Worm (Caenorhabditis elegans) whole organism, young adult: ENCODE results near the gene ceh-88.

ENCODE experiments used
- B0035.1 ChIP-seq: sonication (generic microtip); optimal IDR thresholded peaks from 2 replicates; lab custom pipeline; 2016; ENCODE audit warnings: missing genetic modification characterization, mild to moderate bottlenecking, missing compliant biosample characterization, missing genotype, missing genetic modification reagents
- B0336.3 ChIP-seq: fragments of 200-800 bp; sonication (Bioruptor generic); IDR thresholded peaks from 2 replicates; pipeline ENCODE4 v1.3.6; 2022; ENCODE audit warnings: missing genetic modification characterization, missing compliant biosample characterization
- F10E7.11 ChIP-seq: sonication (generic microtip); optimal IDR thresholded peaks from 2 replicates; lab custom pipeline; 2017; ENCODE audit warnings: mild to moderate bottlenecking, missing genetic modification characterization, moderate library complexity, missing compliant biosample characterization
- F23B12.7 ChIP-seq: sonication (generic microtip); optimal IDR thresholded peaks from 2 replicates; lab custom pipeline; 2017; ENCODE audit warnings: missing genetic modification characterization, mild to moderate bottlenecking, missing compliant biosample characterization, antibody characterized with exemption, moderate library complexity; ENCODE audit not compliant: insufficient read depth
- F33H1.4 ChIP-seq: fragments of 200-800 bp; sonication (Bioruptor generic); IDR thresholded peaks from 2 replicates; pipeline ENCODE4 v1.3.6; 2022; ENCODE audit warnings: missing genetic modification reagents, missing genetic modification characterization, missing compliant biosample characterization
- F52B5.7 ChIP-seq: sonication (generic microtip); optimal IDR thresholded peaks from 2 replicates; lab custom pipeline; 2016; ENCODE audit warnings: mild to moderate bottlenecking, missing genetic modification characterization, missing compliant biosample characterization
- F55B11.4 ChIP-seq: sonication (generic microtip); optimal IDR thresholded peaks from 2 replicates; lab custom pipeline; 2016; ENCODE audit warnings: missing compliant biosample characterization, missing genetic modification characterization, borderline replicate concordance; ENCODE audit not compliant: insufficient read depth
- F57A8.1 ChIP-seq: fragments of 200-800 bp; sonication (Bioruptor generic); optimal IDR thresholded peaks from 2 replicates; lab custom pipeline; 2018; ENCODE audit warnings: mild to moderate bottlenecking, missing genetic modification characterization, moderate library complexity, missing compliant biosample characterization
- K11D2.4 ChIP-seq: fragments of 200-800 bp; sonication (Bioruptor generic); IDR thresholded peaks from 2 replicates; pipeline ENCODE4 v1.3.6; 2022; ENCODE audit warnings: missing genetic modification reagents, missing genetic modification characterization, missing compliant biosample characterization
- K12H6.12 ChIP-seq: fragments of 200-800 bp; sonication (Bioruptor generic); optimal IDR thresholded peaks from 2 replicates; lab custom pipeline; 2018; ENCODE audit warnings: mild to moderate bottlenecking, missing genetic modification characterization, missing compliant biosample characterization
- ama-1 ChIP-seq, 3 experiments: fragments of 150-350 bp in 1 of 3; sonication (generic microtip) in 2 of 3; optimal IDR thresholded peaks; 2 replicates each; lab custom pipeline; 2014 to 2018; ENCODE audit warnings: missing biosample characterization in 2 of 3, missing genetic modification characterization in 2 of 3, missing genetic modification reagents in 2 of 3
- aptf-2 ChIP-seq: fragments of 200-800 bp; sonication (Bioruptor generic); conservative IDR thresholded peaks from 2 replicates; pipeline ENCODE4 v1.3.6; 2022; ENCODE audit warnings: missing genetic modification reagents, missing genetic modification characterization, missing compliant biosample characterization
- athp-1 ChIP-seq: sonication (generic microtip); optimal IDR thresholded peaks from 2 replicates; lab custom pipeline; 2017; ENCODE audit warnings: mild to moderate bottlenecking, missing genetic modification characterization, missing compliant biosample characterization
- attf-6 ChIP-seq: fragments of 200-800 bp; sonication (Bioruptor generic); IDR thresholded peaks from 2 replicates; pipeline ENCODE4 v1.3.6; 2022; ENCODE audit warnings: missing genetic modification reagents, missing genetic modification characterization, missing compliant biosample characterization
- bed-1 ChIP-seq: fragments of 200-800 bp; sonication (Bioruptor generic); IDR thresholded peaks from 2 replicates; pipeline ENCODE4 v1.3.6; 2022; ENCODE audit warnings: missing genetic modification reagents, missing genetic modification characterization, missing compliant biosample characterization
- bed-2 ChIP-seq: fragments of 200-800 bp; sonication (Bioruptor generic); IDR thresholded peaks from 2 replicates; pipeline ENCODE4 v1.3.6; 2022; ENCODE audit warnings: missing genetic modification reagents, missing genetic modification characterization, missing compliant biosample characterization
- cebp-2 ChIP-seq: fragments of 200-800 bp; sonication (Bioruptor generic); IDR thresholded peaks from 2 replicates; pipeline ENCODE4 v1.3.6; 2022; ENCODE audit warnings: missing genetic modification characterization, missing compliant biosample characterization
- ceh-100 ChIP-seq: fragments of 200-800 bp; sonication (Bioruptor generic); IDR thresholded peaks from 2 replicates; pipeline ENCODE4 v1.3.6; 2022; ENCODE audit warnings: missing genetic modification reagents, missing genetic modification characterization, missing compliant biosample characterization
- ceh-27 ChIP-seq: fragments of 200-800 bp; sonication (Bioruptor generic); optimal IDR thresholded peaks from 2 replicates; lab custom pipeline; 2018; ENCODE audit warnings: mild to moderate bottlenecking, missing genetic modification characterization, moderate library complexity, missing compliant biosample characterization
- ceh-40 ChIP-seq: fragments of 200-800 bp; sonication (Bioruptor generic); IDR thresholded peaks from 2 replicates; pipeline ENCODE4 v1.3.6; 2022; ENCODE audit warnings: missing genetic modification characterization, missing compliant biosample characterization
- ceh-79 ChIP-seq: sonication (generic microtip); optimal IDR thresholded peaks from 2 replicates; lab custom pipeline; 2017; ENCODE audit warnings: mild to moderate bottlenecking, missing genetic modification characterization, missing compliant biosample characterization
- efl-1 ChIP-seq: fragments of 150-350 bp; optimal IDR thresholded peaks from 2 replicates; lab custom pipeline; 2014; ENCODE audit warnings: missing biosample characterization, missing genetic modification reagents, missing genetic modification characterization
- egrh-3 ChIP-seq: fragments of 200-800 bp; sonication (Bioruptor generic); IDR thresholded peaks from 2 replicates; pipeline ENCODE4 v1.3.6; 2022; ENCODE audit warnings: missing genetic modification reagents, missing genetic modification characterization, missing compliant biosample characterization
- ekl-4 ChIP-seq: fragments of 200-800 bp; sonication (Bioruptor generic); IDR thresholded peaks from 2 replicates; pipeline ENCODE4 v1.3.6; 2022; ENCODE audit warnings: missing genetic modification reagents, missing genetic modification characterization, missing compliant biosample characterization
- hlh-12 ChIP-seq: sonication (generic microtip); optimal IDR thresholded peaks from 2 replicates; lab custom pipeline; 2016; ENCODE audit warnings: missing genetic modification characterization, missing compliant biosample characterization
- hlh-26 ChIP-seq: fragments of 200-800 bp; sonication (Bioruptor generic); conservative IDR thresholded peaks from 2 replicates; pipeline ENCODE4 v1.3.6; 2022; ENCODE audit warnings: missing genetic modification reagents, missing genetic modification characterization, missing compliant biosample characterization
- lin-26 ChIP-seq: fragments of 200-800 bp; sonication (Bioruptor generic); IDR thresholded peaks from 2 replicates; pipeline ENCODE4 v1.3.6; 2022; ENCODE audit warnings: missing genetic modification reagents, missing genetic modification characterization, missing compliant biosample characterization
- lin-35 ChIP-seq, 3 experiments: fragments of 150-350 bp in 2 of 3; sonication (generic microtip) in 1 of 3; optimal IDR thresholded peaks; 2 replicates each; lab custom pipeline; 2014 to 2018; ENCODE audit warnings: missing biosample characterization in 3 of 3, missing genetic modification characterization in 3 of 3, missing genetic modification reagents in 3 of 3
- lsl-1 ChIP-seq: fragments of 200-800 bp; sonication (Bioruptor generic); optimal IDR thresholded peaks from 2 replicates; lab custom pipeline; 2018; ENCODE audit warnings: mild to moderate bottlenecking, missing genetic modification characterization, moderate library complexity, missing compliant biosample characterization
- lsy-27 ChIP-seq: sonication (generic microtip); optimal IDR thresholded peaks from 2 replicates; lab custom pipeline; 2017; ENCODE audit warnings: missing genetic modification characterization, mild to moderate bottlenecking, missing compliant biosample characterization, antibody characterized with exemption, missing genotype, borderline replicate concordance; ENCODE audit not compliant: insufficient read depth
- madf-10 ChIP-seq: sonication (generic microtip); optimal IDR thresholded peaks from 2 replicates; lab custom pipeline; 2016; ENCODE audit warnings: mild to moderate bottlenecking, missing genetic modification characterization, missing compliant biosample characterization
- nhr-179 ChIP-seq: sonication (generic microtip); optimal IDR thresholded peaks from 2 replicates; lab custom pipeline; 2016; ENCODE audit warnings: mild to moderate bottlenecking, missing genetic modification characterization, missing compliant biosample characterization
- rpc-1 ChIP-seq, 2 experiments: fragments of 150-350 bp in 1 of 2; sonication (generic microtip) in 1 of 2; optimal IDR thresholded peaks; 2 replicates each; lab custom pipeline; 2014 to 2018; ENCODE audit warnings: missing biosample characterization in 1 of 2, missing genetic modification characterization in 1 of 2, missing genetic modification reagents in 1 of 2, missing genotype in 1 of 2
- sdz-38 ChIP-seq: sonication (generic microtip); optimal IDR thresholded peaks from 2 replicates; lab custom pipeline; 2016; ENCODE audit warnings: missing genotype, missing genetic modification characterization, missing compliant biosample characterization
- tlf-1 ChIP-seq: fragments of 200-800 bp; sonication (Bioruptor generic); optimal IDR thresholded peaks from 2 replicates; lab custom pipeline; 2018; ENCODE audit warnings: mild to moderate bottlenecking, missing genetic modification characterization, missing compliant biosample characterization
- ztf-25 ChIP-seq: fragments of 200-800 bp; sonication (Bioruptor generic); IDR thresholded peaks from 2 replicates; pipeline ENCODE4 v1.3.6; 2022; ENCODE audit warnings: missing genetic modification reagents, missing genetic modification characterization, missing compliant biosample characterization
- ztf-28 ChIP-seq: fragments of 200-800 bp; sonication (Bioruptor generic); IDR thresholded peaks from 2 replicates; pipeline ENCODE4 v1.3.6; 2022; ENCODE audit warnings: missing genetic modification reagents, missing genetic modification characterization, missing compliant biosample characterization

The ceh-88 gene

ce11 chrIV:17343482-17343881 lies 14.5 kb downstream of the ceh-88 start, which contains the start of gene C49C3.11 (continued):
- TF ChIP-seq F33H1.4 (GFP tag; lab: Robert Waterston, UW) = no peak

DNA sequence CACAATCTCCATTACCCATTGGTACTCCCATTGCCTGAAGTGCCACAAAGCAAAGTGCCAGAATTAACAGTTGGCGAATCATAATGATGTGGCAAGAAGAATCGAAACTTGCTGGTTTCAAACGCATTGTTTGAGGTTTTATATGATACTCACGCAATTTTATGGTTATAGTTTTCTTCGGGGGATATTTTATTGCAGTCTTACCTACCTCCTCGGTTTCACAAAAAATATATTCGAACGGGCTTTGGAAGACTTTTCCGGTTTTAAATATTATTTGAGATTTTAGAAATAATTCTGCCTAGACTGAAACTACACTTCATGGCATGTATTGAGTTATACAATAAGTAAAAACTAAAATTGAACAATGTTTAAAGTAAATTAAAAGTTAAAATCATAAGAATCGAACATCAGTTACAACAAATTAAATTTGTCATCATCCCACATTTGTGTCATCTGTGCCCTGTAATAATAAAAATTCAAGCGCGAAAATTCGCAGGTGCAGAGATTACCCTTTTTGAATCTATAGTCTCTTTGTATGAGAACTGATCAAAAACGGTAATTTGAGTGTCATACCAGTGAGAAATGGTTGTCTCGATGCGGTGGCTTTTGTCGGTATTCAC lies 17.7 kb downstream of the ceh-88 start, which contains the start of the genes clec-197 and clec-198:
TSS of gene clec-197 (minus strand) at position 101 of the 620 bp plus-strand sequence.
TSS of gene clec-198 (plus strand) at position 570 of the 620 bp plus-strand sequence.
- TF ChIP-seq rpc-1 (optimal IDR thresholded peaks at IDR 0.05; lab: Kevin White, UChicago) (no peak), rpc-1 (tag; optimal IDR thresholded peaks at IDR 0.05; lab: Kevin White, UChicago) (no peak), hlh-26 (GFP tag; lab: Robert Waterston, UW) (no peak)

DNA sequence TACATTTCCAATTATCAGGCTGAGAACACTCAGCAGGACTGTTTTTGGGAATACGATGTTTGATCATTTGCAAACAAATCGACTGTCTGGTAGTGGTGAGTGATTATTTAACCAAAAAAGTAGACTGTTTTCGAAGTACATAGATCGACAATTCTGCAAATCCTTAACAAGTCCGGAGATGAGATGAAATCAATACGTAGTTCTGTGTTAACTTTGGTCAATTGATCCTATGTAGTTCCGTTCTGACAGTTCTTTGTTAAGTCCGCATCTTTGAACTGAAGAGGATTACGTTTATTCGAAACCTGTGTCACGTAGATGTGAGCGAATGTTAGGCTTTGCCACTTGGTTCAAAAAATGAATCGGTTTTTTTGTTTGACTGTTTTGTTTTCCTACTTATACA lies 22.6 kb downstream of the ceh-88 start, which contains the start of gene clec-199:
TSS of gene clec-199 (plus strand) at position 301 of the 400 bp plus-strand sequence.
- TF ChIP-seq K11D2.4 (no peak), efl-1 (GFP tag; lab: Kevin White, UChicago) (no peak), cebp-2 (GFP tag; lab: Robert Waterston, UW) (no peak), athp-1 (no peak), lin-35 (GFP tag; optimal IDR thresholded peaks at IDR 0.05; lab: Kevin White, UChicago) (no peak), rpc-1 (optimal IDR thresholded peaks at IDR 0.05; lab: Kevin White, UChicago) (no peak), rpc-1 (tag; optimal IDR thresholded peaks at IDR 0.05; lab: Kevin White, UChicago) (no peak), ztf-28 (no peak), attf-6 (GFP tag; lab: Robert Waterston, UW) (no peak), F55B11.4 (tag; lab: Kevin White, UChicago) (no peak)

DNA sequence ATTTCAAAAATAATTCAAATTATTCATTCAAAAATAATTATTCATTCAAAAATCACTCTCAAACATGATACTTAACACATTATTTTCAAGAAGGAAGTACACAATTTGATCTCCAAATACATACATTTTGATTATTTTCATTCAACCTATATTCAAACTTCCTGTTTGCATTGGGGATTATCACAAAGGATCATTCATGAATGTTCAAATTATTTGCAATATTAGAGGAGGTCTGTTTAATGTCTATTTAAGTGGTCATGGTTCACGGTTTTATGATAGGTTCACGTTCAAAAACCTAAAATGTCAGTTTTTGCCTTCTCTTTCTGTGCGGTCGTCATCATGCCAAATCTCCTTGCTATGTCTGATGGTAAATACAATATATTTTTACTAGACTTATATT lies 32.2 kb downstream of the ceh-88 start, which contains the start of gene clec-202:
TSS of gene clec-202 (plus strand) at position 301 of the 400 bp plus-strand sequence.
- TF ChIP-seq bed-2 (GFP tag; lab: Robert Waterston, UW) (no peak), tlf-1 (GFP tag; lab: Kevin White, UChicago) (no peak)

- no peak for TF ChIP-seq F52B5.7 (tag; lab: Kevin White, UChicago)
- no peak for TF ChIP-seq nhr-179 (tag; lab: Kevin White, UChicago)
- TF ChIP-seq B0035.1 (tag; lab: Kevin White, UChicago) = no peak
- TF ChIP-seq ceh-100 (GFP tag; lab: Robert Waterston, UW) = no peak
- TF ChIP-seq egrh-3 = no peak
- no peak for TF ChIP-seq F10E7.11 (tag; lab: Kevin White, UChicago)
- no peak for TF ChIP-seq hlh-12 (tag; lab: Kevin White, UChicago)
- TF ChIP-seq aptf-2 (GFP tag; lab: Robert Waterston, UW) = no peak
- no peak for TF ChIP-seq cebp-2 (GFP tag; lab: Robert Waterston, UW)
- TF ChIP-seq K11D2.4 = no peak
- TF ChIP-seq ceh-79 (tag; lab: Kevin White, UChicago) = no peak
- no peak for TF ChIP-seq lsy-27 (tag; lab: Kevin White, UChicago)
- no peak for TF ChIP-seq efl-1 (GFP tag; lab: Kevin White, UChicago)
- TF ChIP-seq ceh-27 (GFP tag; lab: Kevin White, UChicago) = no peak
- TF ChIP-seq bed-1 = no peak
- no peak for TF ChIP-seq ama-1 (optimal IDR thresholded peaks at IDR 0.05; lab: Kevin White, UChicago)
- no peak for TF ChIP-seq ama-1 (GFP tag; optimal IDR thresholded peaks at IDR 0.05; lab: Kevin White, UChicago)
Measured at ce11 chrIV:17367294-17367693, 38.3 kb downstream of the ceh-88 start, which contains the start of gene zipt-17. Gene zipt-17, minus strand, starts transcription at chrIV:17367394.

DNA sequence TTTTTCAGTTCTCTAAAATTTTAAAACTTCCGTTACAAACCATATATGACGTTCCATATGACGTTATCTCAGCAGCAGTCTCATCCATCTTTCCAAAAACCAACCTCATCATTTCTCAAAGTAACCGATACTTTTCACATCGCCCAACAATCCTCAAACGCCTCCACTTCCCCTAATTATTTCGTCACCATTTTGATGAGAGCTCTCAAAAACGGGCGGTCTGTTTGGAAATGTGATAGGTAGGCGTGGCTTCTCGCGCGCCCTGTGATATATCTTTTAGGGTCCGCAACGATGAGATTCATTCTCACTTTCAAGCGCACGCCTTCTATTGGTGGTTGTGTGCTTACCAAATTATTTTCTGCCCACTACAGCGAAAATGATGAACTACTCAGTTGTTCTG lies 39.3 kb downstream of the ceh-88 start, which contains the start of gene trh-1:
TSS of gene trh-1 (plus strand) at position 301 of the 400 bp plus-strand sequence.
- TF ChIP-seq ceh-40 = no peak
- no peak for TF ChIP-seq attf-6 (GFP tag; lab: Robert Waterston, UW)
- no peak for TF ChIP-seq lin-26
- no peak for TF ChIP-seq ama-1 (optimal IDR thresholded peaks at IDR 0.05; lab: Kevin White, UChicago)
- no peak for TF ChIP-seq ama-1 (GFP tag; optimal IDR thresholded peaks at IDR 0.05; lab: Kevin White, UChicago)
- TF ChIP-seq K12H6.12 = no peak
- TF ChIP-seq madf-10 (tag; lab: Kevin White, UChicago) = no peak
- TF ChIP-seq ekl-4 (GFP tag; lab: Robert Waterston, UW) = no peak
- no peak for TF ChIP-seq B0336.3 (GFP tag; lab: Robert Waterston, UW)
- no peak for TF ChIP-seq sdz-38 (tag; lab: Kevin White, UChicago)
- no peak for TF ChIP-seq F23B12.7 (tag; lab: Kevin White, UChicago)
- TF ChIP-seq F57A8.1 (GFP tag; lab: Kevin White, UChicago) = no peak
- no peak for TF ChIP-seq lsl-1
- no peak for TF ChIP-seq tlf-1 (GFP tag; lab: Kevin White, UChicago)
- TF ChIP-seq ztf-25 (GFP tag; lab: Robert Waterston, UW) = no peak
